Fruit fly (Drosophila melanogaster) whole organism, embryonic: Measurements from ENCODE around the gene PXo.

ENCODE experiments used
- Ada2b ChIP-seq: fragments of 200-800 bp; sonication (Bioruptor generic); IDR thresholded peaks from 2 replicates; pipeline ENCODE4 v1.3.6; 2022; ENCODE audit warnings: missing biosample characterization, missing genetic modification characterization
- CG10267 ChIP-seq: fragments of 200-800 bp; sonication (Bioruptor generic); optimal IDR thresholded peaks from 2 replicates; lab custom pipeline; 2018; ENCODE audit warnings: missing biosample characterization, mild to moderate bottlenecking, missing genetic modification characterization, moderate library complexity
- CG10543 ChIP-seq: fragments of 200-800 bp; sonication (Bioruptor generic); optimal IDR thresholded peaks from 3 replicates; lab custom pipeline; 2017; ENCODE audit warnings: missing biosample characterization, mild to moderate bottlenecking, missing genetic modification characterization, moderate library complexity
- CG11085 ChIP-seq: fragments of 200-800 bp; sonication (Bioruptor generic); IDR thresholded peaks from 2 replicates; pipeline ENCODE4 v1.3.6; 2022; ENCODE audit warnings: missing biosample characterization, missing genetic modification characterization
- CG12219 ChIP-seq: fragments of 200-800 bp; sonication (Bioruptor generic); optimal IDR thresholded peaks from 3 replicates; lab custom pipeline; 2018; ENCODE audit warnings: missing biosample characterization, mild to moderate bottlenecking, missing genetic modification characterization
- CG12299 ChIP-seq: fragments of 200-800 bp; sonication (Bioruptor generic); optimal IDR thresholded peaks from 2 replicates; lab custom pipeline; 2018; ENCODE audit warnings: missing biosample characterization, mild to moderate bottlenecking, missing genetic modification characterization
- CG14667 ChIP-seq: fragments of 200-800 bp; sonication (Bioruptor generic); IDR thresholded peaks from 2 replicates; pipeline ENCODE4 v1.3.6; 2022; ENCODE audit warnings: missing biosample characterization, missing genetic modification characterization
- CG14710 ChIP-seq: fragments of 200-800 bp; sonication (Bioruptor generic); optimal IDR thresholded peaks from 3 replicates; lab custom pipeline; 2019; ENCODE audit warnings: missing biosample characterization, mild to moderate bottlenecking, missing genetic modification characterization, moderate library complexity
- CG14965 ChIP-seq: fragments of 200-800 bp; sonication (Bioruptor generic); optimal IDR thresholded peaks from 2 replicates; lab custom pipeline; 2016; ENCODE audit warnings: missing biosample characterization, missing genetic modification characterization, borderline replicate concordance
- CG15601 ChIP-seq: fragments of 200-800 bp; sonication (Bioruptor generic); optimal IDR thresholded peaks from 3 replicates; lab custom pipeline; 2019; ENCODE audit warnings: missing biosample characterization, mild to moderate bottlenecking, missing genetic modification characterization, moderate library complexity
- CG15696 ChIP-seq: fragments of 200-800 bp; sonication (Bioruptor generic); optimal IDR thresholded peaks from 2 replicates; lab custom pipeline; 2019; ENCODE audit warnings: missing biosample characterization, mild to moderate bottlenecking, missing genetic modification characterization, moderate library complexity
- CG1603 ChIP-seq: fragments of 200-800 bp; sonication (Bioruptor generic); optimal IDR thresholded peaks from 2 replicates; lab custom pipeline; 2019; ENCODE audit warnings: missing biosample characterization, mild to moderate bottlenecking, missing genetic modification characterization, moderate library complexity
- CG17359 ChIP-seq: fragments of 200-800 bp; sonication (Bioruptor generic); optimal IDR thresholded peaks from 3 replicates; lab custom pipeline; 2018; ENCODE audit warnings: missing biosample characterization, mild to moderate bottlenecking, missing genetic modification characterization, moderate library complexity
- CG17385 ChIP-seq: fragments of 200-800 bp; sonication (Bioruptor generic); optimal IDR thresholded peaks from 3 replicates; lab custom pipeline; 2018; ENCODE audit warnings: missing biosample characterization, mild to moderate bottlenecking, missing genetic modification characterization
- CG17802 ChIP-seq: fragments of 200-800 bp; sonication (Bioruptor generic); optimal IDR thresholded peaks from 2 replicates; lab custom pipeline; 2018; ENCODE audit warnings: missing biosample characterization, mild to moderate bottlenecking, missing genetic modification characterization, moderate library complexity
- CG18262 ChIP-seq: fragments of 200-800 bp; optimal IDR thresholded peaks from 3 replicates; lab custom pipeline; 2019; ENCODE audit warnings: missing biosample characterization, mild to moderate bottlenecking, missing genetic modification characterization, moderate library complexity
- CG2202 ChIP-seq: fragments of 200-800 bp; sonication (Bioruptor generic); optimal IDR thresholded peaks from 2 replicates; lab custom pipeline; 2018; ENCODE audit warnings: missing biosample characterization, mild to moderate bottlenecking, missing genetic modification characterization
- CG2678 ChIP-seq: fragments of 200-800 bp; sonication (Bioruptor generic); optimal IDR thresholded peaks from 3 replicates; lab custom pipeline; 2019; ENCODE audit warnings: missing biosample characterization, mild to moderate bottlenecking, missing genetic modification characterization, moderate library complexity
- CG2712 ChIP-seq: fragments of 200-800 bp; optimal IDR thresholded peaks from 3 replicates; lab custom pipeline; 2019; ENCODE audit warnings: missing biosample characterization, mild to moderate bottlenecking, missing genetic modification characterization, moderate library complexity
- CG4282 ChIP-seq: fragments of 200-800 bp; sonication (Bioruptor generic); optimal IDR thresholded peaks from 2 replicates; lab custom pipeline; 2016; ENCODE audit warnings: missing biosample characterization, missing genetic modification characterization
- CG4854 ChIP-seq: fragments of 200-800 bp; sonication (Bioruptor generic); optimal IDR thresholded peaks from 2 replicates; lab custom pipeline; 2016; ENCODE audit warnings: missing biosample characterization, missing genetic modification characterization, inconsistent platforms
- CG7556 ChIP-seq: fragments of 200-800 bp; sonication (Bioruptor generic); optimal IDR thresholded peaks from 2 replicates; lab custom pipeline; 2017; ENCODE audit warnings: missing biosample characterization, mild to moderate bottlenecking, missing genetic modification characterization
- CG8359 ChIP-seq: fragments of 200-800 bp; sonication (Bioruptor generic); optimal IDR thresholded peaks from 2 replicates; lab custom pipeline; 2017; ENCODE audit warnings: missing biosample characterization, mild to moderate bottlenecking, missing genetic modification characterization, borderline replicate concordance
- CG8924 ChIP-seq: fragments of 200-800 bp; optimal IDR thresholded peaks from 3 replicates; lab custom pipeline; 2019; ENCODE audit warnings: missing biosample characterization, mild to moderate bottlenecking, missing genetic modification characterization, moderate library complexity
- CoRest ChIP-seq: fragments of 200-800 bp; sonication (Bioruptor generic); optimal IDR thresholded peaks from 3 replicates; lab custom pipeline; 2018; ENCODE audit warnings: missing biosample characterization, mild to moderate bottlenecking, missing genetic modification characterization, moderate library complexity
- H2.0 ChIP-seq: fragments of 200-800 bp; sonication (Bioruptor generic); IDR thresholded peaks from 2 replicates; pipeline ENCODE4 v1.3.6; 2022; ENCODE audit warnings: missing biosample characterization, missing genetic modification characterization
- Lpt ChIP-seq: fragments of >200 bp; optimal IDR thresholded peaks from 2 replicates; lab custom pipeline; 2018; ENCODE audit warnings: missing biosample characterization, missing genetic modification characterization
- PHDP ChIP-seq: fragments of 200-800 bp; sonication (Bioruptor generic); optimal IDR thresholded peaks from 3 replicates; lab custom pipeline; 2018; ENCODE audit warnings: missing biosample characterization, mild to moderate bottlenecking, missing genetic modification characterization, moderate library complexity
- Sox100B ChIP-seq: fragments of 200-800 bp; sonication (Bioruptor generic); optimal IDR thresholded peaks from 3 replicates; lab custom pipeline; 2018; ENCODE audit warnings: missing biosample characterization, mild to moderate bottlenecking, missing genetic modification characterization
- abd-A ChIP-seq: fragments of 200-800 bp; sonication (Bioruptor generic); optimal IDR thresholded peaks from 3 replicates; lab custom pipeline; 2019; ENCODE audit warnings: missing biosample characterization, mild to moderate bottlenecking, missing genetic modification characterization, moderate library complexity
- bab2 ChIP-seq: fragments of 200-800 bp; sonication (Bioruptor generic); optimal IDR thresholded peaks from 2 replicates; lab custom pipeline; 2016; ENCODE audit warnings: missing biosample characterization, missing genetic modification characterization
- bcd ChIP-seq: fragments of 200-800 bp; sonication (Bioruptor generic); optimal IDR thresholded peaks from 2 replicates; lab custom pipeline; 2017; ENCODE audit warnings: missing biosample characterization, mild to moderate bottlenecking, missing genetic modification characterization
- bowl ChIP-seq: fragments of 200-800 bp; sonication (Bioruptor generic); IDR thresholded peaks from 2 replicates; pipeline ENCODE4 v1.3.6; 2022; ENCODE audit warnings: missing biosample characterization, missing genetic modification characterization
- ems ChIP-seq: fragments of 200-800 bp; sonication (Bioruptor generic); optimal IDR thresholded peaks from 3 replicates; lab custom pipeline; 2016; ENCODE audit warnings: missing biosample characterization, missing genetic modification characterization
- eve ChIP-seq, 2 experiments: fragments of >200 bp; optimal IDR thresholded peaks; 2 replicates each; lab custom pipeline; 2017; ENCODE audit warnings: missing biosample characterization in 2 of 2, missing genetic modification characterization in 2 of 2
- gcm ChIP-seq: fragments of 200-800 bp; sonication (Bioruptor generic); optimal IDR thresholded peaks from 2 replicates; lab custom pipeline; 2019; ENCODE audit warnings: missing biosample characterization, mild to moderate bottlenecking, missing genetic modification characterization, moderate library complexity
- gsb-n ChIP-seq: fragments of 200-800 bp; sonication (Bioruptor generic); optimal IDR thresholded peaks from 3 replicates; lab custom pipeline; 2018; ENCODE audit warnings: missing biosample characterization, mild to moderate bottlenecking, missing genetic modification characterization
- jumu ChIP-seq: fragments of 200-800 bp; sonication (Bioruptor generic); optimal IDR thresholded peaks from 3 replicates; lab custom pipeline; 2016; ENCODE audit warnings: missing biosample characterization, missing genetic modification characterization
- lov ChIP-seq, 2 experiments: fragments of 200-800 bp in 1 of 2; fragments of >200 bp in 1 of 2; sonication (Bioruptor generic) in 1 of 2; IDR thresholded peaks in 1 of 2; optimal IDR thresholded peaks in 1 of 2; 2 replicates in 1 of 2; 3 replicates in 1 of 2; pipeline versions ENCODE4 v1.3.6 to Lab custom; 2017 to 2022; ENCODE audit warnings: missing biosample characterization in 1 of 2, missing genetic modification characterization in 1 of 2
- p53 ChIP-seq: fragments of 200-800 bp; sonication (Bioruptor generic); optimal IDR thresholded peaks from 2 replicates; lab custom pipeline; 2016; ENCODE audit warnings: missing biosample characterization, missing genetic modification characterization
- prd ChIP-seq, 3 experiments: fragments of >200 bp in 2 of 3; fragments of 200-800 bp in 1 of 3; sonication (Bioruptor generic) in 1 of 3; optimal IDR thresholded peaks in 2 of 3; IDR thresholded peaks in 1 of 3; 2 replicates in 2 of 3; 3 replicates in 1 of 3; pipeline versions ENCODE4 v1.3.6 to Lab custom; 2017 to 2022; ENCODE audit warnings: missing biosample characterization in 1 of 3, missing genetic modification characterization in 1 of 3
- pros ChIP-seq: fragments of 200-800 bp; sonication (Bioruptor generic); optimal IDR thresholded peaks from 3 replicates; lab custom pipeline; 2019; ENCODE audit warnings: missing biosample characterization, mild to moderate bottlenecking, missing genetic modification characterization, moderate library complexity
- sc ChIP-seq, 3 experiments: fragments of >200 bp in 2 of 3; fragments of 200-800 bp in 1 of 3; sonication (Bioruptor generic) in 1 of 3; optimal IDR thresholded peaks; 2 replicates in 2 of 3; 3 replicates in 1 of 3; lab custom pipeline; 2017; ENCODE audit warnings: mild to moderate bottlenecking in 1 of 3, missing biosample characterization in 1 of 3, missing genetic modification characterization in 1 of 3, missing genetic modification reagents in 1 of 3
- sens ChIP-seq: fragments of 200-800 bp; sonication (Bioruptor generic); peaks from one replicate; lab custom pipeline; 2016; ENCODE audit warnings: missing biosample characterization, missing genetic modification characterization
- tgo ChIP-seq: fragments of 200-800 bp; sonication (Bioruptor generic); IDR thresholded peaks from 3 replicates; pipeline ENCODE4 v1.3.6; 2022; ENCODE audit warnings: missing biosample characterization, missing genetic modification characterization
- trh ChIP-seq: fragments of 200-800 bp; sonication (Bioruptor generic); optimal IDR thresholded peaks from 2 replicates; lab custom pipeline; 2016; ENCODE audit warnings: missing biosample characterization, missing genetic modification characterization
- unpg ChIP-seq: fragments of 200-800 bp; sonication (Bioruptor generic); optimal IDR thresholded peaks from 3 replicates; lab custom pipeline; 2018; ENCODE audit warnings: missing biosample characterization, mild to moderate bottlenecking, missing genetic modification characterization, moderate library complexity
- usp ChIP-seq: fragments of >200 bp; optimal IDR thresholded peaks from 2 replicates; lab custom pipeline; 2017; ENCODE audit warnings: missing biosample characterization, missing genetic modification characterization
- zfh1 ChIP-seq: fragments of 200-800 bp; sonication (Bioruptor generic); IDR thresholded peaks from 3 replicates; pipeline ENCODE4 v1.3.6; 2022; ENCODE audit warnings: missing biosample characterization, missing genetic modification characterization

PXo gene

DNA sequence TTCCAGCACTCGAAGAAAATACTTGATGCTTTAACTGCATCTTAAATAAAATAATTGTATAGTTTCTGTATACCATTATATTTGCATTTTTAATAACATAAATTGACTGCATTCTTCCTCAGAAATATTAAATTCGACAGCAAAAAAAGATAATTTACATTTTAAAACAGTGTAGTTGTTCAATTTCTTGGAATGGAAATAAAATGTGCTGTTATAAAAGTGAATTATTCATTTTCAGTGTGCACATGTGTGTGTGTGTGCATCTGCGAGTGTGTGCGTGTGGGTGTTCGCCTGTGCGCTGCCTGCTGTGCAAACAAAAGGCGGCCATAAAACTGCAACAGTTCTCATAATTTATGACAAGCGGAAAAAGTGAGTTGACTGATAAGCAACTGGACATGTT lies 31.0 kb upstream of the PXo start (continued):
- TF ChIP-seq prd (optimal IDR thresholded peaks at IDR 0.05; lab: Kevin White, UChicago) (no peak), prd (GFP tag; IDR thresholded peaks at IDR 0.05; lab: Robert Waterston, UW) (peak; percentile 43; the same call in 2 of the 3 replicates), CG14710 (tag; lab: Kevin White, UChicago) (peak; percentile 64), CG7556 (GFP tag; lab: Kevin White, UChicago) (peak; percentile 32), CG2712 (tag; lab: Kevin White, UChicago) (peak; percentile 71), CG12299 (tag; lab: Kevin White, UChicago) (no peak), CG17385 (GFP tag; lab: Kevin White, UChicago) (peak; percentile 6), H2.0 (GFP tag; lab: Robert Waterston, UW) (no peak), eve (GFP tag; optimal IDR thresholded peaks at IDR 0.05; lab: Kevin White, UChicago) (peak in 1 of 2 experiments; percentile 8), jumu (GFP tag; lab: Kevin White, UChicago) (no peak), CG10267 (tag; lab: Kevin White, UChicago) (peak; percentile 31), CG2678 (tag; lab: Kevin White, UChicago) (peak; percentile 49), tgo (GFP tag; lab: Robert Waterston, UW) (no peak), CG10543 (GFP tag; lab: Kevin White, UChicago) (no peak), lov (optimal IDR thresholded peaks at IDR 0.05; lab: Kevin White, UChicago) (no peak), lov (GFP tag; IDR thresholded peaks at IDR 0.05; lab: Robert Waterston, UW) (no peak), PHDP (tag; lab: Kevin White, UChicago) (peak; percentile 12), abd-A (tag; lab: Kevin White, UChicago) (no peak), CG15601 (tag; lab: Kevin White, UChicago) (peak; percentile 32), CG14667 (no peak), CG14965 (GFP tag; lab: Kevin White, UChicago) (no peak), usp (GFP tag; lab: Kevin White, UChicago) (no peak), CG1603 (tag; lab: Kevin White, UChicago) (peak; percentile 58), CoRest (tag; lab: Kevin White, UChicago) (peak; percentile 13), pros (GFP tag; lab: Kevin White, UChicago) (no peak), CG4282 (no peak), Lpt (no peak), gcm (peak; percentile 23), gsb-n (peak; percentile 43), bcd (GFP tag; lab: Kevin White, UChicago) (no peak), CG2202 (tag; lab: Kevin White, UChicago) (no peak), CG17359 (tag; lab: Kevin White, UChicago) (peak; percentile 39), CG11085 (GFP tag; lab: Robert Waterston, UW) (no peak), p53 (no peak), ems (GFP tag; lab: Kevin White, UChicago) (peak; percentile 9), sens (GFP tag; lab: Kevin White, UChicago) (peak; percentile 92), sc (optimal IDR thresholded peaks at IDR 0.05; lab: Kevin White, UChicago) (no peak), sc (GFP tag; optimal IDR thresholded peaks at IDR 0.05; lab: Kevin White, UChicago) (no peak), CG12219 (GFP tag; lab: Kevin White, UChicago) (no peak), CG15696 (tag; lab: Kevin White, UChicago) (peak; percentile 36), trh (GFP tag; lab: Kevin White, UChicago) (no peak), CG18262 (tag; lab: Kevin White, UChicago) (peak; percentile 72), CG17802 (tag; lab: Kevin White, UChicago) (no peak), zfh1 (GFP tag; lab: Robert Waterston, UW) (0 out of 3 replicates have a peak, but pooled peaks have one; percentile 21), unpg (GFP tag; lab: Kevin White, UChicago) (peak; percentile 33), bowl (GFP tag; lab: Robert Waterston, UW) (no peak), CG4854 (GFP tag; lab: Kevin White, UChicago) (no peak), Sox100B (peak; percentile 26), bab2 (no peak), CG8924 (peak; percentile 34), Ada2b (no peak), CG8359 (GFP tag; lab: Kevin White, UChicago) (no peak)
